Worm (Caenorhabditis elegans) whole organism, late embryonic: ENCODE measurements around the gene srw-35.

ENCODE experiments used
- F13H6.1 ChIP-seq: sonication (generic microtip); optimal IDR thresholded peaks from 2 replicates; lab custom pipeline; 2016; ENCODE audit warnings: missing genetic modification characterization, missing compliant biosample characterization
- ceh-18 ChIP-seq: sonication (generic microtip); optimal IDR thresholded peaks from 2 replicates; lab custom pipeline; 2016; ENCODE audit warnings: missing genetic modification characterization, missing compliant biosample characterization
- ceh-2 ChIP-seq: sonication (generic microtip); optimal IDR thresholded peaks from 2 replicates; lab custom pipeline; 2016; ENCODE audit warnings: missing genotype, missing genetic modification characterization, missing compliant biosample characterization
- fkh-10 ChIP-seq: fragments of 150-350 bp; optimal IDR thresholded peaks from 2 replicates; lab custom pipeline; 2014; ENCODE audit warnings: missing biosample characterization, missing genetic modification reagents, missing genetic modification characterization
- gmeb-2 ChIP-seq: sonication (generic microtip); optimal IDR thresholded peaks from 2 replicates; lab custom pipeline; 2016; ENCODE audit warnings: missing genetic modification characterization, inconsistent platforms, missing compliant biosample characterization
- nfya-1 ChIP-seq: sonication (generic microtip); optimal IDR thresholded peaks from 2 replicates; lab custom pipeline; 2017; ENCODE audit warnings: missing genetic modification characterization, mild to moderate bottlenecking, missing compliant biosample characterization, antibody characterized with exemption, moderate library complexity
- npax-4 ChIP-seq: sonication (generic microtip); optimal IDR thresholded peaks from 2 replicates; lab custom pipeline; 2016; ENCODE audit warnings: missing genetic modification characterization, missing compliant biosample characterization
- pha-4 ChIP-seq: fragments of 150-350 bp; optimal IDR thresholded peaks from 2 replicates; lab custom pipeline; 2018; ENCODE audit warnings: missing biosample characterization, missing genetic modification reagents, missing genetic modification characterization
- pros-1 ChIP-seq: fragments of 150-350 bp; optimal IDR thresholded peaks from 2 replicates; lab custom pipeline; 2014; ENCODE audit warnings: missing biosample characterization, missing genetic modification reagents, missing genetic modification characterization
- ref-2 ChIP-seq: sonication (generic microtip); optimal IDR thresholded peaks from 2 replicates; lab custom pipeline; 2016; ENCODE audit warnings: missing genetic modification characterization, missing compliant biosample characterization
- unc-86 ChIP-seq: sonication (generic microtip); optimal IDR thresholded peaks from 2 replicates; lab custom pipeline; 2016; ENCODE audit warnings: missing genetic modification characterization, missing compliant biosample characterization

- TF ChIP-seq nfya-1 (no peak), pha-4 (tag; lab: Kevin White, UChicago) (no peak), ceh-18 (tag; lab: Kevin White, UChicago) (no peak), F13H6.1 (tag; lab: Kevin White, UChicago) (no peak), fkh-10 (GFP tag; lab: Kevin White, UChicago) (no peak), gmeb-2 (tag; lab: Kevin White, UChicago) (no peak), npax-4 (tag; lab: Kevin White, UChicago) (no peak), unc-86 (no peak), ceh-2 (tag; lab: Kevin White, UChicago) (no peak), ref-2 (tag; lab: Kevin White, UChicago) (no peak), pros-1 (tag; lab: Kevin White, UChicago) (no peak)
Measured at ce11 chrV:16455065-16455464, 17.2 kb upstream of the srw-35 start, which contains the start of gene str-14.
